Worm (Caenorhabditis elegans) whole organism, early embryonic: Measurements from ENCODE around the gene F59B10.3.

ENCODE experiments used
- B0310.2 ChIP-seq: sonication (generic microtip); optimal IDR thresholded peaks from 2 replicates; lab custom pipeline; 2016; ENCODE audit warnings: mild to moderate bottlenecking, missing genetic modification characterization, missing compliant biosample characterization
- F13C5.2 ChIP-seq: sonication (generic microtip); optimal IDR thresholded peaks from 2 replicates; lab custom pipeline; 2017; ENCODE audit warnings: mild to moderate bottlenecking, missing genetic modification characterization, inconsistent platforms, missing compliant biosample characterization
- aly-1 ChIP-seq: sonication (generic microtip); optimal IDR thresholded peaks from 2 replicates; lab custom pipeline; 2016; ENCODE audit warnings: missing genetic modification characterization, missing compliant biosample characterization
- ama-1 ChIP-seq: fragments of 150-350 bp; optimal IDR thresholded peaks from 2 replicates; lab custom pipeline; 2014
- ceh-13 ChIP-seq: fragments of 200-800 bp; sonication (Bioruptor generic); optimal IDR thresholded peaks from 2 replicates; lab custom pipeline; 2018; ENCODE audit warnings: mild to moderate bottlenecking, missing genetic modification characterization, missing compliant biosample characterization
- ceh-36 ChIP-seq: sonication (generic microtip); optimal IDR thresholded peaks from 2 replicates; lab custom pipeline; 2016; ENCODE audit warnings: missing genetic modification characterization, inconsistent platforms, missing compliant biosample characterization
- ets-7 ChIP-seq: sonication (generic microtip); optimal IDR thresholded peaks from 2 replicates; lab custom pipeline; 2016; ENCODE audit warnings: missing genotype, missing genetic modification characterization, missing compliant biosample characterization
- flt-1 ChIP-seq: fragments of 200-800 bp; sonication (Bioruptor generic); IDR thresholded peaks from 2 replicates; pipeline ENCODE4 v1.3.6; 2022; ENCODE audit warnings: missing genetic modification characterization, missing compliant biosample characterization
- hmbx-1 ChIP-seq: sonication (generic microtip); optimal IDR thresholded peaks from 2 replicates; lab custom pipeline; 2016; ENCODE audit warnings: mild to moderate bottlenecking, missing genetic modification characterization, missing compliant biosample characterization
- hmg-4 ChIP-seq: fragments of 200-800 bp; sonication (Bioruptor generic); optimal IDR thresholded peaks from 2 replicates; lab custom pipeline; 2018; ENCODE audit warnings: mild to moderate bottlenecking, missing genetic modification characterization, missing compliant biosample characterization
- hnd-1 ChIP-seq: sonication (generic microtip); optimal IDR thresholded peaks from 2 replicates; lab custom pipeline; 2016; ENCODE audit warnings: missing genetic modification characterization, missing compliant biosample characterization
- pes-1 ChIP-seq: fragments of 200-800 bp; sonication (Bioruptor generic); IDR thresholded peaks from 2 replicates; pipeline ENCODE4 v1.3.6; 2022; ENCODE audit warnings: missing genetic modification reagents, missing genetic modification characterization, missing compliant biosample characterization
- scrt-1 ChIP-seq: fragments of 200-800 bp; sonication (Bioruptor generic); IDR thresholded peaks from 2 replicates; pipeline ENCODE4 v1.3.6; 2022; ENCODE audit warnings: missing genetic modification characterization, missing compliant biosample characterization
- sea-1 ChIP-seq: fragments of 200-800 bp; sonication (Bioruptor generic); conservative IDR thresholded peaks from 2 replicates; pipeline ENCODE4 v1.3.6; 2022; ENCODE audit warnings: missing genetic modification characterization, missing compliant biosample characterization
- tbx-11 ChIP-seq: fragments of 200-800 bp; sonication (Bioruptor generic); IDR thresholded peaks from 2 replicates; pipeline ENCODE4 v1.3.6; 2022; ENCODE audit warnings: missing genetic modification characterization, missing compliant biosample characterization
- tbx-37 ChIP-seq: fragments of 200-800 bp; sonication (Bioruptor generic); conservative IDR thresholded peaks from 2 replicates; pipeline ENCODE4 v1.3.6; 2022; ENCODE audit warnings: missing genetic modification reagents, missing genetic modification characterization, missing compliant biosample characterization
- tra-4 ChIP-seq: sonication (generic microtip); optimal IDR thresholded peaks from 2 replicates; lab custom pipeline; 2017; ENCODE audit warnings: missing genetic modification characterization, missing compliant biosample characterization

F59B10.3 gene

DNA sequence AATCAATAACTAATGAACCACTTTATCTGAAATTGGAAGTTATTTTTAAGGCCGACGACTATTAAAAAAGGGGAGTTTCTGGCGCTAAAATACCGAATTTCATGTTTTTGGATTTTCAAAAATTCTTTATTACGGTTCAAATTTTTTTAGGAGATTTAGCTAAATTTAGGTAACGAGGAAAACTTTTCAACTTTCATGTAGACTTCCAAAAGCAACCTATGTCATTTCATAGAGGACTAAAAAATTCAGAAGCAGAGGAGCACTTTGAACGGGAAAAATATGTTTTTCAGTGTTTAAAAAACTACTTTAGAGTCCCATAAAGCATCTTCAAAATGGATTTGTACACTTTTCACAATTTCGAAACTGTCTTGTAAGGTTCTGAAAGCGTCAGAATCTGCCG is 3.0 kb downstream of the F59B10.3 start:
- TF ChIP-seq ets-7 (tag; lab: Kevin White, UChicago) = no peak
- no peak for TF ChIP-seq tra-4
- no peak for TF ChIP-seq tbx-11 (GFP tag; lab: Robert Waterston, UW)
- TF ChIP-seq tbx-37 (GFP tag; lab: Robert Waterston, UW) = no peak

DNA sequence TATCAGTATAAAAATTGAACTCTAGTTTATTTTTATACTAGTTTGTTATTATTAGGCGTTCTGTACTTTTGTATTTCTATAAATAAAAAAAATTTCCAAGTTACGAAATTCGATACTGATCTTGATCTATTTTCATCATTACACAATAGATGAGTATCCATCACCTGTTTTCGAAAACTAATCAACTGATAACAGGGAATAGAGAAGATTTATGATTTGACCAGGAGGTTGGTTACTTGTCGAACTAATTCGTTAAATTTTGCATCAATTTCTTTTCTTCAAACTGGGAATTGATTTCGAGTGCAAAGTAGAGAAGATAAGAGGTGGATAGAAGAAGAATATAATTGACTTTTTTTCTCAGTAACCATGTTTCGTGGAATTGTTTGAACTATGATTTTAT is 5.1 kb downstream of the F59B10.3 start:
- TF ChIP-seq hmbx-1 (tag; lab: Kevin White, UChicago) = no peak
- TF ChIP-seq sea-1 = no peak

DNA sequence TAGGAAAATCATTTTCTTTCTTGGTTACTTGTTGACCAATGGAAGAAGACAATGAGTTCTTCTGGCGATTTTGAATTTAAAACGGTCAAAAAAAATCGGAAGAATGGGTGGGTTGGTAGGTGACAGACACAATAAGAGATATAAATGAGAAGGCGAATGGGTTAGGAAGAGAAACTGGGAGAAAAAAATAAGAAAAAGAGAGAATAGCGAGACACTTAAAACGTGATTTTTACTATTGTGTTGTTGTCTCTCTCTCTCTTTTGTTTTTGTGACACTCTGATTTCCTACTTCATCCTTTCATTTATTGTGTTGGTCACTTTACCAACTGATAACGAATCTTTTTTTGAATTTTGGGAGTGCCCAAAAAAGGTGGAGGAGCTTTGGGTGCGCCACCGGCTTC is 6.0 kb downstream of the F59B10.3 start:
- TF ChIP-seq pes-1 (GFP tag; lab: Robert Waterston, UW) (no peak), hmg-4 (GFP tag; lab: Kevin White, UChicago) (no peak), tbx-37 (GFP tag; lab: Robert Waterston, UW) (no peak), hnd-1 (no peak), ceh-36 (tag; lab: Kevin White, UChicago) (no peak), scrt-1 (GFP tag; lab: Robert Waterston, UW) (no peak), ama-1 (lab: Kevin White, UChicago) (no peak), tra-4 (no peak), sea-1 (no peak), flt-1 (no peak), ceh-13 (GFP tag; lab: Kevin White, UChicago) (no peak), F13C5.2 (no peak), B0310.2 (no peak), hmbx-1 (tag; lab: Kevin White, UChicago) (no peak), ets-7 (tag; lab: Kevin White, UChicago) (no peak), tbx-11 (GFP tag; lab: Robert Waterston, UW) (no peak)

DNA sequence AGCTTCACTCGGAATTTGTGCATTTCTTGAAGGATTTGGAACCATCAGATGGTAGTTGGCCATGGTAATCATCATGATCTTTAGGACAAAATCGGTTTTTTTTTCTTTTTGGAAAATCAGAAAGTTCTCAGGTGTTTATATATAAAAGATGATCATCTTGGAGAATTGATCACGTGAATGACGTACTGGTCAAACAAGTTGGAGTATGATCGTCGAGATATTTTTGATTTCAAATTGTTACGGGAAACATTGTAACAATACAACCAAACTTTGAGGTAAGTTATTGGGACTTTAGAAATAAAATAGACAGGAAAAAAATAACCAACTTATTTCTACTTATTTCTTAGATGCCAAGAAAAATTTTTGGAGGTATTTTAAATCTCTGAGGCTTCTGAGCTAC is 8.7 kb downstream of the F59B10.3 start, which contains the start of gene F59B10.4:
Gene F59B10.4 (minus strand): TSS at position 101 of the 400 bp plus-strand sequence.
- no peak for TF ChIP-seq ceh-13 (GFP tag; lab: Kevin White, UChicago)
- TF ChIP-seq scrt-1 (GFP tag; lab: Robert Waterston, UW) = no peak
- no peak for TF ChIP-seq F13C5.2
- TF ChIP-seq ama-1 (lab: Kevin White, UChicago) = no peak
- no peak for TF ChIP-seq ets-7 (tag; lab: Kevin White, UChicago)
- TF ChIP-seq flt-1 = no peak
- no peak for TF ChIP-seq ceh-36 (tag; lab: Kevin White, UChicago)
- no peak for TF ChIP-seq sea-1
- no peak for TF ChIP-seq hmg-4 (GFP tag; lab: Kevin White, UChicago)
- no peak for TF ChIP-seq pes-1 (GFP tag; lab: Robert Waterston, UW)
- TF ChIP-seq hmbx-1 (tag; lab: Kevin White, UChicago) = no peak
- TF ChIP-seq aly-1 (tag; lab: Kevin White, UChicago) = no peak
- no peak for TF ChIP-seq tra-4

DNA sequence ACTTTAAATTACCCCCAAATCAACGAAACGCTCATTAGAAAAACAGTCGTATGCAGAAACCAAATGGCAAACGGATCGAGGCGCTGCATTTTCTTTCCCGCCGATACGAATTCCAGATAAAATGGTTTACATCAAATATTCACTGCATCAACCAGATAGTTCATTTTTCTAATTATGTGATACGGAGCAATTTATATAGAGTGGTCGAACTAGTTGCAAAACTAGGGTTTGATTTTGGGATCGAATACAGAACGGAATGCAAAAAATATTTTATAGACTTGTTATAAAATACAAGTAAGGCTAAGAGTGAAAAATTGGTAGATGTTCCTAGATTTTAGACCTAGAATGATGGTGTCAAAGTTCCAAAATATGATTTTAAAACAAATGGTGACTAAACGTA is 9.5 kb downstream of the F59B10.3 start:
- TF ChIP-seq hmbx-1 (tag; lab: Kevin White, UChicago) (no peak), tra-4 (no peak), hnd-1 (no peak), ets-7 (tag; lab: Kevin White, UChicago) (no peak), ceh-36 (tag; lab: Kevin White, UChicago) (no peak), ama-1 (lab: Kevin White, UChicago) (no peak), tbx-37 (GFP tag; lab: Robert Waterston, UW) (no peak), scrt-1 (GFP tag; lab: Robert Waterston, UW) (no peak), aly-1 (tag; lab: Kevin White, UChicago) (no peak)

DNA sequence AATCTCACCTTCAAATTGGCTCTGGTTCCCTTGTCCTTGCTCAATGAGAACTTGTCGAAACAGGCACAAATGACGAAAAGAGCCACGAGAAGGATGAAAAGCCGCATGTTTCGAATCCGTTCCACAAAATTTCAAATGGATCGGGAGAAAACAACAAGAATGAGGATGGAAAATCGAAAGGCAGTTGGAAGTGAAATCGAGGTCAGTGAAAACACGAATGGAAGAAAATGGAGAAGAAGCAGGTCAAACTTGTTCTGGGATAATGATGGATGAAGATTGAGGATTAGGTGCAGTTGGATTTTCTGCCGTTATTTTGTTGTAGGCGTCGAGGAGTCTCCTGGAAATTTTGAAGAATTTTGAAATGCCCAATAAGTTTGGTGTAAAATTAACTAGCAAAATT is 12.7 kb downstream of the F59B10.3 start:
- TF ChIP-seq hmg-4 (GFP tag; lab: Kevin White, UChicago) (no peak), ceh-36 (tag; lab: Kevin White, UChicago) (no peak), B0310.2 (no peak), ama-1 (lab: Kevin White, UChicago) (no peak), hmbx-1 (tag; lab: Kevin White, UChicago) (no peak), pes-1 (GFP tag; lab: Robert Waterston, UW) (no peak), F13C5.2 (no peak), tbx-37 (GFP tag; lab: Robert Waterston, UW) (no peak), flt-1 (no peak), tbx-11 (GFP tag; lab: Robert Waterston, UW) (no peak), tra-4 (no peak), scrt-1 (GFP tag; lab: Robert Waterston, UW) (no peak), aly-1 (tag; lab: Kevin White, UChicago) (no peak), sea-1 (no peak), ets-7 (tag; lab: Kevin White, UChicago) (no peak), ceh-13 (GFP tag; lab: Kevin White, UChicago) (no peak), hnd-1 (no peak)

DNA sequence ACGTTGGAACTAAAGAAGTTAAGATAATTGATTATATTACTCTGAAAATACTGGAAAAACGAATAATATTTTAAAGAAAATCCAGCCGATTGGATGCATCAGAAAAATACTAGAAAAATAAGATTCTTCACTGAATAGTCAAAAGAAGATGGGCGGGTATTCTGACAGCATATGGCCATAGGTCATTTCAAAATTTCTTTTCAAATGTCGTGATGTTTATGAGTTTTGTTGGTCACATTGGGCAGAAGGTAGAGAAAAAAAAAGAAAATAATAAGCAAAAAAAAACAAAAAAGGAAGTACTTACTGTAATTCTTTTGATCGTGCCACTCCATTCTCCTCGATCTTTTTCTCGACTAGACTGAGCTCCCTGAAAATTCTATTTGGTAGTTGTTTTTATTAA is 13.2 kb downstream of the F59B10.3 start, which contains the start of gene F59B10.5:
Gene F59B10.5 (minus strand): TSS at position 101 of the 400 bp plus-strand sequence.
- TF ChIP-seq B0310.2 (no peak), ama-1 (lab: Kevin White, UChicago) (no peak), flt-1 (no peak), aly-1 (tag; lab: Kevin White, UChicago) (no peak), scrt-1 (GFP tag; lab: Robert Waterston, UW) (no peak)

DNA sequence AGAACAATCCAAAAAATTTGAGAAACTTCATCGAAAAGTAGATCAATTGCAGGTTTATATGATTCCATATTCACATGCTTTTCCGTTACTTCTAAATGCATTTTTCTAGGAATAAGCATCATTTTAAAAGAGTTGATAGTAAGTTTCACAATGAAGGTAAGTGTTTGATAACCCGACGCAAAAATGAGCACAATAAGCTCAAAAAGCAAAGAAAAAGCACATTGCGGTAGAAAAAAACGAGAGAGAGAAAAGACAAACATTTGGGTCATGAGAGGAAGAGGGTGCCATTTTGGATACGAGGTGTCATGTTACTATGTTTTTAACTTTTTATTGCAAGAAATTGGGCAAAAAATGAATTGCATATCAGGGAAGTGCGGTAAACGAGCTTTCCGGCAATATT is 14.0 kb downstream of the F59B10.3 start, which contains the start of gene F59B10.6:
Gene F59B10.6 (minus strand): TSS at position 101 of the 400 bp plus-strand sequence.
- TF ChIP-seq scrt-1 (GFP tag; lab: Robert Waterston, UW) (no peak), ama-1 (lab: Kevin White, UChicago) (no peak), sea-1 (no peak), flt-1 (no peak), hnd-1 (no peak), ets-7 (tag; lab: Kevin White, UChicago) (no peak), ceh-36 (tag; lab: Kevin White, UChicago) (no peak), aly-1 (tag; lab: Kevin White, UChicago) (no peak), tbx-37 (GFP tag; lab: Robert Waterston, UW) (no peak), tbx-11 (GFP tag; lab: Robert Waterston, UW) (no peak), tra-4 (no peak), ceh-13 (GFP tag; lab: Kevin White, UChicago) (no peak), hmbx-1 (tag; lab: Kevin White, UChicago) (no peak)
